Fruit fly (Drosophila melanogaster) whole organism, embryonic: Measurements from ENCODE around the gene dlg1.
A peak's percentile ranks its signal among the peaks of the same experiment; 100 is the strongest.

ENCODE experiments used
- CG10321 ChIP-seq: fragments of 200-800 bp; sonication (Bioruptor generic); IDR thresholded peaks from 2 replicates; pipeline ENCODE4 v1.3.6; 2022; ENCODE audit warnings: missing biosample characterization, missing genetic modification characterization
- CG10654 ChIP-seq: fragments of 200-800 bp; sonication (Bioruptor generic); optimal IDR thresholded peaks from 2 replicates; lab custom pipeline; 2016; ENCODE audit warnings: missing biosample characterization, missing genetic modification characterization
- CG11696 ChIP-seq: fragments of 200-800 bp; sonication (Bioruptor generic); IDR thresholded peaks from 2 replicates; pipeline ENCODE4 v1.3.6; 2022; ENCODE audit warnings: missing biosample characterization, missing genetic modification characterization
- CG15011 ChIP-seq: fragments of 200-800 bp; sonication (Bioruptor generic); optimal IDR thresholded peaks from 3 replicates; lab custom pipeline; 2018; ENCODE audit warnings: missing biosample characterization, mild to moderate bottlenecking, missing genetic modification characterization
- CG16815 ChIP-seq: fragments of 200-800 bp; sonication (Bioruptor generic); optimal IDR thresholded peaks from 3 replicates; lab custom pipeline; 2017; ENCODE audit warnings: missing biosample characterization, mild to moderate bottlenecking, missing genetic modification characterization
- CG17802 ChIP-seq: fragments of 200-800 bp; sonication (Bioruptor generic); optimal IDR thresholded peaks from 2 replicates; lab custom pipeline; 2018; ENCODE audit warnings: missing biosample characterization, mild to moderate bottlenecking, missing genetic modification characterization, moderate library complexity
- CG18599 ChIP-seq: fragments of 200-800 bp; sonication (Bioruptor generic); optimal IDR thresholded peaks from 3 replicates; lab custom pipeline; 2017; ENCODE audit warnings: missing biosample characterization, missing genetic modification characterization, mild to moderate bottlenecking, moderate library complexity, missing genetic modification reagents
- CG2202 ChIP-seq: fragments of 200-800 bp; sonication (Bioruptor generic); optimal IDR thresholded peaks from 2 replicates; lab custom pipeline; 2018; ENCODE audit warnings: missing biosample characterization, mild to moderate bottlenecking, missing genetic modification characterization
- CG31365 ChIP-seq: fragments of 200-800 bp; sonication (Bioruptor generic); optimal IDR thresholded peaks from 2 replicates; lab custom pipeline; 2018; ENCODE audit warnings: missing biosample characterization, mild to moderate bottlenecking, missing genetic modification characterization
- CG31441 ChIP-seq: fragments of 200-800 bp; sonication (Bioruptor generic); IDR thresholded peaks from 2 replicates; pipeline ENCODE4 v1.3.6; 2022; ENCODE audit warnings: missing biosample characterization, missing genetic modification characterization
- CG33557 ChIP-seq: fragments of 200-800 bp; sonication (Bioruptor generic); optimal IDR thresholded peaks from 2 replicates; lab custom pipeline; 2019; ENCODE audit warnings: missing biosample characterization, mild to moderate bottlenecking, missing genetic modification characterization, moderate library complexity
- CG7357 ChIP-seq: fragments of 200-800 bp; sonication (Bioruptor generic); IDR thresholded peaks from 3 replicates; pipeline ENCODE4 v1.3.6; 2022; ENCODE audit warnings: missing biosample characterization, missing genetic modification characterization
- CG7745 ChIP-seq: fragments of 200-800 bp; sonication (Bioruptor generic); optimal IDR thresholded peaks from 2 replicates; lab custom pipeline; 2018; ENCODE audit warnings: missing biosample characterization, mild to moderate bottlenecking, missing genetic modification characterization, moderate library complexity
- CG7839 ChIP-seq: fragments of 200-800 bp; sonication (Bioruptor generic); optimal IDR thresholded peaks from 3 replicates; lab custom pipeline; 2018; ENCODE audit warnings: missing biosample characterization, mild to moderate bottlenecking, missing genetic modification characterization, moderate library complexity
- CG7928 ChIP-seq: fragments of 200-800 bp; sonication (Bioruptor generic); optimal IDR thresholded peaks from 2 replicates; lab custom pipeline; 2017; ENCODE audit warnings: missing biosample characterization, mild to moderate bottlenecking, missing genetic modification characterization
- CG8089 ChIP-seq: fragments of 200-800 bp; sonication (Bioruptor generic); optimal IDR thresholded peaks from 3 replicates; lab custom pipeline; 2016; ENCODE audit warnings: missing biosample characterization, missing genetic modification characterization
- CG9797 ChIP-seq: fragments of 200-800 bp; sonication (Bioruptor generic); optimal IDR thresholded peaks from 3 replicates; lab custom pipeline; 2018; ENCODE audit warnings: missing biosample characterization, mild to moderate bottlenecking, missing genetic modification characterization
- CG9932 ChIP-seq: fragments of 200-800 bp; sonication (Bioruptor generic); IDR thresholded peaks from 2 replicates; pipeline ENCODE4 v1.3.6; 2022; ENCODE audit warnings: missing biosample characterization, missing genetic modification characterization
- Dbx ChIP-seq: fragments of 200-800 bp; sonication (Bioruptor generic); IDR thresholded peaks from 3 replicates; pipeline ENCODE4 v1.3.6; 2022; ENCODE audit warnings: missing biosample characterization, missing genetic modification characterization
- Doc3 ChIP-seq: fragments of 200-800 bp; sonication (Bioruptor generic); IDR thresholded peaks from 3 replicates; pipeline ENCODE4 v1.3.6; 2022; ENCODE audit warnings: missing biosample characterization, missing genetic modification characterization; ENCODE audit not compliant: partially characterized antibody
- E2f1 ChIP-seq: fragments of 200-800 bp; sonication (Bioruptor generic); IDR thresholded peaks from 2 replicates; pipeline ENCODE4 v1.3.6; 2022; ENCODE audit warnings: missing biosample characterization, missing genetic modification characterization
- Eip74EF ChIP-seq, 2 experiments: fragments of 200-800 bp in 1 of 2; fragments of >200 bp in 1 of 2; sonication (Bioruptor generic) in 1 of 2; optimal IDR thresholded peaks; 2 replicates each; lab custom pipeline; 2017 to 2019; ENCODE audit warnings: missing biosample characterization in 2 of 2, missing genetic modification characterization in 2 of 2, mild to moderate bottlenecking in 1 of 2, moderate library complexity in 1 of 2
- Jarid2 ChIP-seq: fragments of 200-800 bp; sonication (Bioruptor generic); optimal IDR thresholded peaks from 3 replicates; lab custom pipeline; 2017; ENCODE audit warnings: mild to moderate bottlenecking, missing biosample characterization, missing genetic modification reagents, missing genetic modification characterization
- NFAT ChIP-seq: fragments of 200-800 bp; sonication (Bioruptor generic); IDR thresholded peaks from 2 replicates; pipeline ENCODE4 v1.3.6; 2022; ENCODE audit warnings: missing biosample characterization, missing genetic modification characterization
- Ravus ChIP-seq: fragments of 200-800 bp; sonication (Bioruptor generic); IDR thresholded peaks from 2 replicates; pipeline ENCODE4 v1.3.6; 2022; ENCODE audit warnings: missing biosample characterization, missing genetic modification characterization
- Scr ChIP-seq: fragments of 200-800 bp; sonication (Bioruptor generic); IDR thresholded peaks from 2 replicates; pipeline ENCODE4 v1.3.6; 2022; ENCODE audit warnings: missing biosample characterization, missing genetic modification characterization; ENCODE audit not compliant: partially characterized antibody
- Sry-δ ChIP-seq: fragments of 200-800 bp; sonication (Bioruptor generic); optimal IDR thresholded peaks from 2 replicates; lab custom pipeline; 2016; ENCODE audit warnings: missing biosample characterization, missing genetic modification characterization
- Tbp ChIP-seq: fragments of >200 bp; optimal IDR thresholded peaks from 2 replicates; lab custom pipeline; 2018; ENCODE audit warnings: missing biosample characterization, missing genetic modification characterization
- ato ChIP-seq: fragments of 200-800 bp; sonication (Bioruptor generic); IDR thresholded peaks from 2 replicates; pipeline ENCODE4 v1.3.6; 2022; ENCODE audit warnings: missing biosample characterization, missing genetic modification characterization; ENCODE audit not compliant: partially characterized antibody
- cg ChIP-seq: fragments of 200-800 bp; sonication (Bioruptor generic); optimal IDR thresholded peaks from 3 replicates; lab custom pipeline; 2019; ENCODE audit warnings: missing biosample characterization, mild to moderate bottlenecking, missing genetic modification characterization, moderate library complexity
- crp ChIP-seq, 2 experiments: fragments of 200-800 bp; sonication (Bioruptor generic); optimal IDR thresholded peaks; 2 replicates in 1 of 2; 3 replicates in 1 of 2; lab custom pipeline; 2017; ENCODE audit warnings: missing biosample characterization in 2 of 2, missing genetic modification characterization in 2 of 2, mild to moderate bottlenecking in 1 of 2, moderate library complexity in 1 of 2
- cwo ChIP-seq: fragments of 200-800 bp; sonication (Bioruptor generic); optimal IDR thresholded peaks from 3 replicates; lab custom pipeline; 2017; ENCODE audit warnings: missing biosample characterization, missing genetic modification characterization, mild to moderate bottlenecking, moderate library complexity, missing genetic modification reagents
- dimm ChIP-seq: fragments of 200-800 bp; sonication (Bioruptor generic); IDR thresholded peaks from 2 replicates; pipeline ENCODE4 v1.3.6; 2022; ENCODE audit warnings: missing biosample characterization, missing genetic modification characterization
- dmrt99B ChIP-seq: fragments of 200-800 bp; sonication (Bioruptor generic); optimal IDR thresholded peaks from 2 replicates; lab custom pipeline; 2018; ENCODE audit warnings: missing biosample characterization, mild to moderate bottlenecking, missing genetic modification characterization, moderate library complexity
- ewg ChIP-seq: fragments of 200-800 bp; sonication (Bioruptor generic); optimal IDR thresholded peaks from 3 replicates; lab custom pipeline; 2017; ENCODE audit warnings: mild to moderate bottlenecking, missing biosample characterization, missing genetic modification reagents, missing genetic modification characterization
- eyg ChIP-seq: fragments of 200-800 bp; sonication (Bioruptor generic); optimal IDR thresholded peaks from 3 replicates; lab custom pipeline; 2016; ENCODE audit warnings: missing biosample characterization, missing genetic modification characterization
- gce ChIP-seq: fragments of 200-800 bp; sonication (Bioruptor generic); IDR thresholded peaks from 3 replicates; pipeline ENCODE4 v1.3.6; 2022; ENCODE audit warnings: missing biosample characterization, missing genetic modification characterization
- gro ChIP-seq: fragments of 200-800 bp; sonication (Bioruptor generic); optimal IDR thresholded peaks from 2 replicates; lab custom pipeline; 2016; ENCODE audit warnings: missing biosample characterization, missing genetic modification characterization
- gt ChIP-seq: fragments of 200-800 bp; sonication (Bioruptor generic); IDR thresholded peaks from 2 replicates; pipeline ENCODE4 v1.3.6; 2022; ENCODE audit warnings: missing biosample characterization, missing genetic modification characterization
- hb ChIP-seq: fragments of 200-800 bp; sonication (Bioruptor generic); IDR thresholded peaks from 3 replicates; pipeline ENCODE4 v1.3.6; 2022; ENCODE audit warnings: missing biosample characterization, missing genetic modification characterization; ENCODE audit not compliant: partially characterized antibody
- klu ChIP-seq: fragments of 200-800 bp; sonication (Bioruptor generic); IDR thresholded peaks from 2 replicates; pipeline ENCODE4 v1.3.6; 2022; ENCODE audit warnings: missing biosample characterization, missing genetic modification characterization
- lov ChIP-seq, 2 experiments: fragments of 200-800 bp in 1 of 2; fragments of >200 bp in 1 of 2; sonication (Bioruptor generic) in 1 of 2; IDR thresholded peaks in 1 of 2; optimal IDR thresholded peaks in 1 of 2; 2 replicates in 1 of 2; 3 replicates in 1 of 2; pipeline versions ENCODE4 v1.3.6 to Lab custom; 2017 to 2022; ENCODE audit warnings: missing biosample characterization in 1 of 2, missing genetic modification characterization in 1 of 2
- ranshi ChIP-seq: fragments of 200-800 bp; sonication (Bioruptor generic); IDR thresholded peaks from 2 replicates; pipeline ENCODE4 v1.3.6; 2022; ENCODE audit warnings: missing biosample characterization, missing genetic modification characterization
- repo ChIP-seq: fragments of 200-800 bp; sonication (Bioruptor generic); optimal IDR thresholded peaks from 2 replicates; lab custom pipeline; 2016; ENCODE audit warnings: missing biosample characterization, missing genetic modification characterization
- sug ChIP-seq: fragments of 200-800 bp; optimal IDR thresholded peaks from 2 replicates; lab custom pipeline; 2019; ENCODE audit warnings: missing biosample characterization, mild to moderate bottlenecking, missing genetic modification characterization, moderate library complexity
- toy ChIP-seq: fragments of 200-800 bp; sonication (Bioruptor generic); IDR thresholded peaks from 2 replicates; pipeline ENCODE4 v1.3.6; 2022; ENCODE audit warnings: missing biosample characterization, missing genetic modification characterization
- tx ChIP-seq: fragments of 200-800 bp; sonication (Bioruptor generic); optimal IDR thresholded peaks from 2 replicates; lab custom pipeline; 2016; ENCODE audit warnings: missing biosample characterization, missing genetic modification characterization
- yki ChIP-seq: fragments of >200 bp; optimal IDR thresholded peaks from 3 replicates; lab custom pipeline; 2018

The dlg1 gene

DNA sequence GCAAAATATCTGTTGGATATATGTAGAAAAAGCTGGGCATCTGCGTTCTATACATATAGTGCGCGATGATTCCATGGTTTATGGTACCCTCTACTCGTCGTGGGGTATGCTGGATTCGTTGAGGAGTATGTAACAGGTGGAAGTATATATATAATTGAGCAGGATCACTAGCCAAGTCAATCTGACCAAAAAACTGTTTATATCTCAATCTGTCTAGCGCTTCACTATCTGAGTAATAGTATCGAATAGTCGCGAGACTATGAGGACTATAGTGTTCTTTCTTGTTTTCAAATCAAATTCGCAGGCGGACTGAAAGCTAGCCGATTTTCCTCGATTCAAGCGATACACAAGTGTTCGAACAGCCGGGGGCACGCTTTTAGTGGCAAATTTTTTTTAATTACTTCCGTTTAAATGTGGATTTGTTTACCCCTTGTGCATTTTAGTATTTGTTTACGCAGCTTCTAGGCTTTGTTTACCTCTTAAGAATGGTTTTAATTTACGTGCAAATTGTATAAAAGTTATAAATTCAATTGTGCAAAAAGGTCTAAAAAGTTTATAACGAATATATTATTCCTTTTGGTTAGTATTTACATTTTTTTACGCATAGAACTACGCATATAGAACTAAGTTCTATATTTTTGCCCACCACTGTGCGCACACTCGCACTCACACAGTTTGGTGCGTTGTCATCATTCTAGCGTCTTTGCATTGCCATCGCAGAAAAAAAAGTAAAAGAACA is 21.3 kb downstream of the dlg1 start (continued):
- peak; percentile 65; the same call in 2 of the 3 replicates for TF ChIP-seq gce
- TF ChIP-seq Jarid2, result peak; percentile 24
- TF ChIP-seq CG9932 (GFP tag; lab: Robert Waterston, UW), result peak; percentile 91
- TF ChIP-seq ewg (GFP tag; lab: Kevin White, UChicago), result peak; percentile 50
- TF ChIP-seq CG9797, result no peak
- peak; percentile 61 for TF ChIP-seq eyg (GFP tag; lab: Kevin White, UChicago)
- peak; percentile 11 for TF ChIP-seq CG15011 (GFP tag; lab: Kevin White, UChicago)
- TF ChIP-seq CG16815 (GFP tag; lab: Kevin White, UChicago), result peak; percentile 66
- peak; percentile 63 for TF ChIP-seq tx (GFP tag; lab: Kevin White, UChicago)
- TF ChIP-seq CG2202 (tag; lab: Kevin White, UChicago), result no peak
- TF ChIP-seq CG10321 (GFP tag; lab: Robert Waterston, UW), result no peak
- peak; percentile 84 for TF ChIP-seq CG18599 (GFP tag; lab: Kevin White, UChicago)
- TF ChIP-seq CG33557, result peak; percentile 32
- no peak for TF ChIP-seq cg
- TF ChIP-seq CG8089 (GFP tag; lab: Kevin White, UChicago), result peak; percentile 58
- peak; percentile 24 for TF ChIP-seq CG31365 (tag; lab: Kevin White, UChicago)
- TF ChIP-seq CG7357 (GFP tag; lab: Robert Waterston, UW), result peak; percentile 65
- TF ChIP-seq klu, result peak; percentile 77
- TF ChIP-seq ranshi (GFP tag; lab: Robert Waterston, UW), result peak; percentile 90
- TF ChIP-seq gro (GFP tag; lab: Kevin White, UChicago), result peak; percentile 76
- peak; percentile 81 for TF ChIP-seq E2f1
- peak; percentile 69 for TF ChIP-seq dimm
- peak; percentile 46 for TF ChIP-seq Ravus (GFP tag; lab: Robert Waterston, UW)
- peak; percentile 79 for TF ChIP-seq CG11696
- peak; percentile 70 for TF ChIP-seq CG10654 (GFP tag; lab: Kevin White, UChicago)
- peak; percentile 58 for TF ChIP-seq sug (tag; lab: Kevin White, UChicago)
- peak in 1 of 2 experiments; percentile 25 for TF ChIP-seq Eip74EF (GFP tag; optimal IDR thresholded peaks at IDR 0.05; lab: Kevin White, UChicago)
- peak; percentile 88 for TF ChIP-seq Dbx (GFP tag; lab: Robert Waterston, UW)
- TF ChIP-seq ato (GFP tag; lab: Robert Waterston, UW), result no peak
- TF ChIP-seq gt (GFP tag; lab: Robert Waterston, UW), result peak; percentile 18; the same call in 1 of the 2 replicates
- no peak for TF ChIP-seq lov (optimal IDR thresholded peaks at IDR 0.05; lab: Kevin White, UChicago)
- TF ChIP-seq lov (GFP tag; IDR thresholded peaks at IDR 0.05; lab: Robert Waterston, UW), result 0 out of 3 replicates have a peak, but pooled peaks have one; percentile 63
- TF ChIP-seq Sry-δ (GFP tag; lab: Kevin White, UChicago), result peak; percentile 28
- TF ChIP-seq CG7928 (GFP tag; lab: Kevin White, UChicago), result peak; percentile 39
- peak; percentile 77 for TF ChIP-seq CG31441 (GFP tag; lab: Robert Waterston, UW)
- peak; percentile 85 for TF ChIP-seq CG7839 (tag; lab: Kevin White, UChicago)
- TF ChIP-seq crp (GFP tag; optimal IDR thresholded peaks at IDR 0.05; lab: Kevin White, UChicago), result peak in 1 of 2 experiments; percentile 27
- no peak for TF ChIP-seq hb
- peak; percentile 86 for TF ChIP-seq NFAT (GFP tag; lab: Robert Waterston, UW)
- TF ChIP-seq Tbp (GFP tag; lab: Kevin White, UChicago), result no peak
- TF ChIP-seq toy, result peak; percentile 72
- no peak for TF ChIP-seq CG7745
- TF ChIP-seq dmrt99B (tag; lab: Kevin White, UChicago), result peak; percentile 80
- TF ChIP-seq cwo (GFP tag; lab: Kevin White, UChicago), result peak; percentile 69
- peak; percentile 29 for TF ChIP-seq repo
- TF ChIP-seq CG17802 (tag; lab: Kevin White, UChicago), result peak; percentile 47
- TF ChIP-seq yki (lab: Kevin White, UChicago), result no peak
- no peak for TF ChIP-seq Doc3
- no peak for TF ChIP-seq Scr
